Worm (Caenorhabditis elegans) whole organism, dauer: ENCODE results near the gene C16C4.18.
"Not testable (repeated sequence)": the region's sequence is repeated elsewhere in the genome, so short reads cannot be mapped to it uniquely, and the experiment has no call there.

ENCODE experiments used
- unc-62 ChIP-seq: sonication (generic microtip); optimal IDR thresholded peaks from 2 replicates; lab custom pipeline; 2017; ENCODE audit warnings: missing biosample characterization, missing genetic modification reagents, missing genetic modification characterization

C16C4.18 gene

DNA sequence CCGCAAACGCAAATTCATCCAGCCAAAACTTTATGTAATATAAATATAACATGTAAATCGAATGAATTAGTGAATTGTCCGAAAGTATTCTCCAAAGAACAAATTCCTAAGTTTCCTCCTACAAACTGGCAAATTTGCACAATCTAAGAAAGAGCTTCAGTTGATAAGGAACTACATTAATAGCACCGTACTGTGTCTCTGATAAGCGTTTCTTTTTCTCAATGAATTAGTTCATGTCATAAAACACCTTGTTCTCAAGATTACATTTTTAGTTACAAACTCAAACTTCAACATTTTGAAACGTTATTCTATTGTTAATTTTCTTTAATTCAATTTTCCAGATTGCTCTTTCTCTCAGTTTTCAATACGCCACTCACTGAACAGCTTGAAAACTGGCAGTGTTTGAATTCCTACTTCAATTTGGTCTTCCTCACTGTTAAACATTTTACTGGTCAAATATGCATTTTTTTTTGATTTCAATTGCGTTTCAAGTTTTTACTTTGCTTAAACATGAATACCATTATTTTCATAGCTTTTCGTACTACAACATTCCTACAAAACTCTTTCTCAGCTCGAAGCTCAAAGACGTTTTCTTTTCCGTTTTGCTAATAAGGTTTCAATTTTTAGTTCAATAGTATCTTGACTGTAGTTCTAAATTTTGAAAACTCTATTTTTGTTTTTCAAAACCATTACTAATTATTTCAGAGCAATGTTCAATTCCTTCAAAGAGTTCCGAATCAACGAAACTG, 4.7 kb upstream of the C16C4.18 start, which contains the start of gene math-15:
Gene math-15, plus strand, starts transcription at position 699 of the 749 bp plus-strand sequence.
- TF ChIP-seq unc-62 (GFP tag; lab: Kevin White, UChicago): no peak

DNA sequence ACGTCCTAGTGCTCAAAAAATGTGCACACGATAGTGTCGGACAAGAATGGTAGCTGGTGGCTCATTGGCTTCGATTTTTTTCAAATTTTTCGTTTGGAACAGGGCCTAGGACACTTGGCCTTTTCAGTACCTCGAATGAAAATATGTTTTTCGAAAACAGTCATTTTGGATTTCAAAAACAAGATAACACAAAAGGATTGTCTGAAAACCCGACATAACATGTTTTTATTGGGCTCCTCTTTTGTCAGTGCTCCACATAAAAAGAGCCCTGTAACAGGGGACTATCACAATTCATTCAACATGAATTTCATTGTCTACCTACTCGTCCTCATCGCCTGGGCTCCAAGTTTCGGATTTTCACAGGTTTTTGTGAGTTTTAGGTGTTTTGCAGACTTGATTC, 3.1 kb upstream of the C16C4.18 start, which contains the start of gene C16C4.17:
Gene C16C4.17, plus strand, starts transcription at position 301 of the 400 bp plus-strand sequence.
- no peak for TF ChIP-seq unc-62 (GFP tag; lab: Kevin White, UChicago)

DNA sequence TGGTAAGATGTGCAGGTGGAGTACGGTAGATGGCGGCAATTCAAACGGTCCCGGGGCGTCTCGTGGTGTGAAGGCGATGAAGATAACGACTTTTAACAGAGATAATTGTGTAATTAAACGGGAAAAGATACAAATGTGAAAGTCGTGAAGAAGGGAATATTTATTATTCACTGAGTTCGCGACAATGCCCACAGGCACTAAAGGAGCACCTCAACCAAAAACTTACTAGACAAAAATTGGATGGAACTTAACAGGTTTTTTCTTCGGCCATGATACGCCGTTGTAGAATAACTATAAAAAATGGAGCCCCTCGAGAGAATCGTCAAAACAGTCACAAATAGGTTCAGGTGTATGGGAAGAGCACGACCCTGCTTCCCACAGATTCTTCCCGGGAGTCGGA, 1.2 kb upstream of the C16C4.18 start, which contains the start of gene fbxb-98:
Gene fbxb-98, plus strand, starts transcription at position 301 of the 400 bp plus-strand sequence.
- TF ChIP-seq unc-62 (GFP tag; lab: Kevin White, UChicago): not testable (repeated sequence)

DNA sequence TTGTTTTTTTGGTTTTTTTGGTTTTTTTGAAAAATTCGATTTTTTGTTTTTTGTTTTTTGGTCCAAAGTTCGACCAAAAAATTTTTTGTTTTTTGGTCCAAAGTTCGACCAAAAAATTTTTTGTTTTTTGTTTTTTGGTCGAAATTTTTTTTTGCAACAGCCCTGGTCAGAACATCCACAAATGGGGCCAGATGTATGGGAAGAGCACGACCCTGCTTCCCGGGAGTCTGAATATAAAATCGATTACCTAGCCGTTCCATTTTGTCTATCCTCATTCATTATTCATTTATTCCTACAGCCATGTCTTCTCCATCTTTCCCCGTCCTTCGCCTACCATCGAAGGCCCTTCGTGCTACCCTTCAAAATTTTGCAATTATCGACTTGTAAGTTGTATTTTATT, 7.0 kb downstream of the C16C4.18 start, which contains the start of gene fbxb-95:
Gene fbxb-95, plus strand, starts transcription at position 301 of the 400 bp plus-strand sequence.
- TF ChIP-seq unc-62 (GFP tag; lab: Kevin White, UChicago): not testable (repeated sequence)

DNA sequence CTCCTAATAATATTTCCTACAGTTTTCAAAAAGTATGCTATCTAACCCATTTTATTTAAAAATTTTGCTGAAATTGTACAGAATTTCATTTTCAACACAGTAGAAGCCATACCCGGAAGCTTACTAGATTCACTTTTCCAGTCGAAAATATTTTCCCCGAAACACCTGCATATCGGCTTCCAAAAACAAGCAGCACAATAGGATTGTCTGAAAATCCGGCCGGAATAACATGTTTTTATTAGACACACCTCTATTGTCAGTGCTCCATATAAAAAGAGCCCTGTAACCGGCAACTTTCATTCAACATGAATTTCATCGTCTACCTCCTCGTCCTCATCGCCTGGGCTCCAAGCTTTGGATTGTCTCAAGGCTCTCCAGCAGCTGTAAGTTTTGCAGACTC, 8.6 kb downstream of the C16C4.18 start, which contains the start of gene C52E2.2:
Gene C52E2.2, plus strand, starts transcription at position 301 of the 400 bp plus-strand sequence.
- no peak for TF ChIP-seq unc-62 (GFP tag; lab: Kevin White, UChicago)

DNA sequence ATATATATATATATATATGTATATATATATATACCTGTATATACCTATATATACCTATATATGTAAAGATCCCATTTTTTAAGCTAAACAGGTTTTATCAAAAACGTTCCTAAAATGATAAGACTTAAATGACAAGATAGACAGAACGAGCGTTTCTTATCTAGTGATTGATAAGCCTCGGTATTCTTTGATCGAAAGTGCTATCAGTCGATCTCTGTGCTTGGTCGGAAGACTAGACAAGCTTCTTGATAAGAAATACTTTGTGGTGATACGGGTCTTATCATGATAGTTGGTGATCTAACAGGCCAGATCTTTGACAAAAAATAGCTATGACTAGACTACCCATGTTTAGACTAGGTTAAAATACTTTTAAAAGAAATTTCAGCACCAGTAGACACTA, 9.4 kb downstream of the C16C4.18 start:
- no peak for TF ChIP-seq unc-62 (GFP tag; lab: Kevin White, UChicago)

DNA sequence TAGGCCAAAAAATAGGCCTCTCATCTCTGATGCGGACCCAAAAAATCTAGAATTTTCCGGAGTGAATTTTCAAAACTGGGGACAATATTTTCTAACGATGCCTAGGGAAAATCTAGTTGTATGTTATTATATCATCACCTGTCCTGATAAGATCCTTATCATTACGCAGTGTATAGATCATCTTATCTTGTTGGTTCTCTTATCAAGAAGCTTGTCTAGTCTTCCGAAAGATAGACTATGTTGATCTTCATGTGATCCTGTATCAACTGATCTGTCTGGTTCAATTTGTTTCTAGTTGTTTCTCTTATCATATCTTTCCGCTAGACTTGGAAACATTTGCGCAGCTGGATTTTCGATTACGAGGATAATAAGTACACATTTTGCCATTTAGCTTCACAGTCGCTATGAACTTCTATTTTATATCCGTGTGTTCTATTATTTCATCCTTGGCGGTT, 10.3 kb downstream of the C16C4.18 start, which contains the start of gene C52E2.3:
Gene C52E2.3, plus strand, starts transcription at position 405 of the 455 bp plus-strand sequence.
- TF ChIP-seq unc-62 (GFP tag; lab: Kevin White, UChicago): no peak

DNA sequence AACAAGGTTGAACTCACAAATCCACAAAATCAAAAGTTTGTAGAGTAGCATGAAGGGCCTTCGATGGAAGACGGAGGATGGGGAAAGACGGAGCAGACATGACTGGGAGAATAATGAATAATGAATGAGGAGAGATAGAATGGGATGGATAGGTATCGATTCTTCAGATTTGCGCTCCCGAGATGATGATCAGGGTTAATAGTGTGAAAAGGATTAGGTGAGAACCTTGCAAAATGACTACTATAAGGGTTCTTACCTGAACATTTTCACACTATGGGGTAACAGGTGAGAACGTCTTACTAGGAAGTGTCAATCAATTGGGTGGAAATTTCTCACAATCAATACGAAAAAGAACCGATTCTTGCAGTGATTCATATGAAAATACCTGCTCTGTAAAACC, 10.8 kb downstream of the C16C4.18 start, which contains the start of gene fbxb-96:
Gene fbxb-96, minus strand, starts transcription at position 101 of the 400 bp plus-strand sequence.
- TF ChIP-seq unc-62 (GFP tag; lab: Kevin White, UChicago): no peak

DNA sequence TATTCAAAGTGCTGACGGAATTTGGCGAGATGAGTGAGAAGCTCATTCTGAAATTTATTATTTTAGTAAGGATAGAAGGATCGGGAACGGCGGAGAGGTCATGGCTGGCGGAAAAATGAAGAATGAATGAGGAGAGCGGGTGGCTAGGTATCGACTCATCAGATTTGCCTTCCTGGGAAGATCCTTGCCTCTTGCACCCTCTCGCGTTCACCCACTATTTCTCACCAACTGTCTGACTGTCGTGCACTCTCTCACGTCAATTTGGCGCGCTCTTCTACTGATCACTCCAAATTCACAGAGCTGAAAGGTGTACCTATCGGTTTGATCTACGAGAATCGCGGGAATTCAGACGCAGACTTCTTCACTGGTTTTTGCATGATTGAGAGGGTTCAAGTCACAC, 13.0 kb downstream of the C16C4.18 start, which contains the start of gene fbxb-97:
Gene fbxb-97, minus strand, starts transcription at position 53 of the 400 bp plus-strand sequence.
- no peak for TF ChIP-seq unc-62 (GFP tag; lab: Kevin White, UChicago)

DNA sequence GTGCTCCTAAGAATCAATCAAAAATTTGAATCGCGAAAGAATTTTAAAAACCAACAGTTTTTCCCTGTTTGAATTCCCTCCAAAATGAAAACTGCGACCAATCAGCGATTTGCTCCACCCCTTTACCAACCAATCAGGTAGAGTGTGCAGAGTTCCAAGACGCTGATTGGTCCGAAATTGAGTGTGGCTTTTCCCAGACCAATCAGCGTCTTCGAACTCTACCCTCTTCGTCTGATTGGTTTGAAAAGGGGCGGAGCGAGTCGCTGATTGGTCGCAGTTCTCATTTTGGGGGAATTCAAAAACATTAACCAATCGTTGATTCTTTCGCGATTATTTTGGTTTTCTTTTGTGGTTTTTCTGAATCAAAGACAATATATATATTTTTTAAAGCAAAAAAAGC, 16.6 kb downstream of the C16C4.18 start:
- no peak for TF ChIP-seq unc-62 (GFP tag; lab: Kevin White, UChicago)

DNA sequence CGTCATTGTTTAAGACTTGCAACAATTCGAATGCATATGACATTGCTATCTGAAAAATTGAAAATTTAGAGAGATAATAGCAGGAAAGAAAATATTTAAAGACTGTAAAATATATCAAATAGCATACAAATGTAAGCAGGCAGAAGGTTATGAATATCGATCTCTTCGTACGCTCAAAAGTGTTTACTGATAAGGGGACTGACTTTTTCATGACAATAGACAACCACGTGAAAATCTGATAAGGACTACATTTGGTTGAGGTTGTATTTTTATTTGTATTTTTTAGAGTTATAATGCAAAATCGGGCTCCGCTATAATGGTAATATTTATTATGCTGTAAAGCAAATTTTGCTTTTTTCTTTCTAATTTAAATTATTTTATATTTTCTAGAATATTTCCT, 18.2 kb downstream of the C16C4.18 start, which contains the start of the genes C52E2.5 and C52E2.4:
Gene C52E2.5, minus strand, starts transcription at position 43 of the 400 bp plus-strand sequence.
Gene C52E2.4, plus strand, starts transcription at position 252 of the 400 bp plus-strand sequence.
- TF ChIP-seq unc-62 (GFP tag; lab: Kevin White, UChicago): no peak

DNA sequence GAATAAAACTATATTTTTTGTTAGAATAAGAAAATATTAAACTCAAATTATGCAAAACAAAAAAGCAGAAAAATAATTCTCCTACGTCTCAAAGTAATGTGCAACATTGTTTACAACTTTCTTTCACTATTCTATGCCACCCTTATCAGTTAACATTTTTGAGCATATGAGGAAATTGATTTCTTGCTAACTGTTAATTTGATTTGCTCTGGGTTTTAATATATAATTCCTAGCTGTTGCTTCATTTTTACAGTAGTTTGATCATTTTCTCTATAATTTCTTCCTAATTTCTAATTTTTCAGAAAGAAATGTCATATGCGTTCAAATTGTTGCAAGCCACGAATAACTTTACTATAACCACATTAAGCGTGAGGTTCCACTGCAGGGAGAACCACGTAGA, 24.9 kb downstream of the C16C4.18 start, which contains the start of gene T08E11.1:
Gene T08E11.1, plus strand, starts transcription at position 301 of the 400 bp plus-strand sequence.
- TF ChIP-seq unc-62 (GFP tag; lab: Kevin White, UChicago): no peak

DNA sequence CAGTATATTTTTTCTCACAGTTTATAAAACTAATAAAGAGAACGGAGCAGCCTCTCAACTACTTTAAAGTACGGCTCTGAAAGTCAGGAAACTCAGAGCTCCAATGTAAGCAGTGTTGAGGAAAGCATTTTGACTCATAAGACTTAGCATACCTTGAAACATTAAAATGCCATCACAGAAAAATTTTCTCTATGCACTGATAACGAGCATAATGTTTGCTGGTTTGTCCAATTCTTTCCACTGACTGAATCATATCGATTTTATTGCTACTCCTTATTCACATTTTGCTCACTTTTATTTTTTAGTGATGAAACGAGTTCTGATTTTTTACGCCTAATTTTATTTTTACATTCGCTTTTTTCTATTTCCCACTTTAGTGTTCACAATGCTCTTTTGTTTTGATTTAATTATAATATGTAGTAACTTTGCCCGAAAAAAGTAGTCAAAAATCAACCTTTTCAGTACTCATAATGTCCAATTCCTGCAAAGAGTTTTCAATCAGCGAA, 29.2 kb downstream of the C16C4.18 start, which contains the start of gene math-39:
Gene math-39, plus strand, starts transcription at position 456 of the 506 bp plus-strand sequence.
- TF ChIP-seq unc-62 (GFP tag; lab: Kevin White, UChicago): no peak

DNA sequence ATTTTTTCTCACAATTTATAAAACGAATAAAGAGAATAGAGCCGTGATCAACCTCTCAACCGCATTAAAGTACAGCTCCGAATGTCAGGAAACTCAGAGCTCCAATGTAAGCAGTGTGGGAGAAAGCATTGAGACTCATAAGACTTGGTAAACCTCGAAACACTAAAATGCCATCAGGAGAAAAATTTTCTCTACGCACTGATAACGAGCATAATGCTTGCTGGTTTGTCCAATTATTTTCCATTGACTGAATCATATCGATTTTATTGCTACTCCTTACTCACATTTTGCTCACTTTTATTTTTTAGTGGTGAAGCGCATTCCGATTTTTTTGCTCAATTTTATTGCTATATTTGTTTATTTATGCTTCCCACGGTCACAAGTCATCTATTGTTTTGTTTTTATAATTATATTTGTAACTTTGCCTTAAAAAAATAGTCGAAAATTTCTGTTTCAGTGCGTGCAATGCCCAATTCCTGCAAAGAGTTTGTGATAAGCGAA, 30.9 kb downstream of the C16C4.18 start, which contains the start of gene math-40:
Gene math-40, plus strand, starts transcription at position 451 of the 501 bp plus-strand sequence.
- no peak for TF ChIP-seq unc-62 (GFP tag; lab: Kevin White, UChicago)

DNA sequence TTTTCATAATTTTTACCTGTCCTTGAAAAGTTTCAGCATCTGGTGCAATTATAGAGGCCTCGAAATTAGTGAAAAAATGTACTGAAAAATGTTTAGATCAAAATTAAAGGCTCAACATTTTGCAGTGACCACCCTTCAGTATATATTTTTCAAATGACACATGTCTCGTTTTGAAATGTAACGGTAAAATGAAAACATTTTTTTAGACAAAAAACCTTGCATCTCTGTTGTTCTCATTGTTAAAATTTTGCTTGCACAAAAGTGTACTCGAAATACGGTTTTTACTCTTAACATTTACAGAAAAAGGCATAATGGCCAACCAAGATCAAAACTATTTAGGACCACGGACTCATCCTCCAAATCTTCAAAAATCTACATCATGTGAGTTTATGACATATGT, 36.8 kb downstream of the C16C4.18 start, which contains the start of gene math-41:
Gene math-41, plus strand, starts transcription at position 301 of the 400 bp plus-strand sequence.
- TF ChIP-seq unc-62 (GFP tag; lab: Kevin White, UChicago): not testable (repeated sequence)
